Worm (Caenorhabditis elegans): ENCODE measurements around the gene emc-5.
A peak's percentile ranks its signal among the peaks of the same experiment; 100 is the strongest.

The emc-5 gene

ce11 chrII:11496767-11497166 is at the start of gene emc-5:
emc-5 (plus strand) TSS chrII:11496780.
- TF ChIP-seq dao-5 (tag; optimal IDR thresholded peaks at IDR 0.05) (no peak), W03F9.2 (tag; optimal IDR thresholded peaks at IDR 0.05) (no peak), him-1 (tag; optimal IDR thresholded peaks at IDR 0.05) (no peak)

ce11 chrII:11448753-11449152 is 47.8 kb upstream of the emc-5 start, which contains the start of gene W02B12.1:
W02B12.1 (plus strand) TSS chrII:11449021.
- TF ChIP-seq W03F9.2 (tag; optimal IDR thresholded peaks at IDR 0.05) (no peak), dao-5 (tag; optimal IDR thresholded peaks at IDR 0.05) (no peak), him-1 (tag; optimal IDR thresholded peaks at IDR 0.05) (no peak)

DNA sequence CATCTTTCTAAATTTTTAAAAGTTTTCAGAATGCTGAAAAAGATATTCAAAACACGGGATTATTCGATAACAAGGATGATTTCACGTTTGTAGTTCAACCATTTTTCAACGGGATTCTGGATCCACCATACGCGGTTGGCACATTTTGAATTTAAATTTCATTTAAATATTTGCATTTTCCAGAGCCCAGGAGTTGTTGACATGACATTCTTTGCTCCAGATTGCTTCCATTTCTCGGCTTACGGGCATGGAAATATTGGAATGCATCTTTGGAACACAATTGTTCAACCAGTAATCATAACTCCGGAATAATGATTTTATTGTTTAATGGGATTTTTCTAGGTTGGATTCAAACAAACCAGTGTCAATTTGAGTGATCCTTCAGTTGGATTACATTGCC is 45.7 kb upstream of the emc-5 start:
- TF ChIP-seq dao-5 (tag; optimal IDR thresholded peaks at IDR 0.05) (no peak), W03F9.2 (tag; optimal IDR thresholded peaks at IDR 0.05) (no peak), him-1 (tag; optimal IDR thresholded peaks at IDR 0.05) (no peak)

DNA sequence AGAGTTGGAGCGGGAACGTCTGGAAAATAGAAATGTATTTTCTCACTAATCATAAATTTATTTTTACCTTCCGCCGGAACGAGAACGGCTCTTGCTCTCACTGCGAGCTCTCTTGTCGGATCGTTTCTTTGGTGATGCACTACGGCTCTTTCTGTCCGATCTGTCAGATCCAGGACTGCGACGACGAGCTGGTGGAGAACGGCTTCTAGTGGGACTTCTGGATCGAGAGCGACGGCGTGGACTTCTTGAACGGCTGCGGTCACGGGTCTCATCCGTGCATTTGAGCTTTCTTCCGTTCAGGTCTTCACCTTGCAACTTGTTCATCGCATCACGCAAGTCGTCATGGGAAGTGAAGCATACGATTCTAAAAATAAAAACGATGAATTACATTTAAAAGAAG is 44.8 kb upstream of the emc-5 start:
- no peak for TF ChIP-seq dao-5 (tag; optimal IDR thresholded peaks at IDR 0.05)
- TF ChIP-seq him-1 (tag; optimal IDR thresholded peaks at IDR 0.05): no peak
- no peak for TF ChIP-seq W03F9.2 (tag; optimal IDR thresholded peaks at IDR 0.05)

DNA sequence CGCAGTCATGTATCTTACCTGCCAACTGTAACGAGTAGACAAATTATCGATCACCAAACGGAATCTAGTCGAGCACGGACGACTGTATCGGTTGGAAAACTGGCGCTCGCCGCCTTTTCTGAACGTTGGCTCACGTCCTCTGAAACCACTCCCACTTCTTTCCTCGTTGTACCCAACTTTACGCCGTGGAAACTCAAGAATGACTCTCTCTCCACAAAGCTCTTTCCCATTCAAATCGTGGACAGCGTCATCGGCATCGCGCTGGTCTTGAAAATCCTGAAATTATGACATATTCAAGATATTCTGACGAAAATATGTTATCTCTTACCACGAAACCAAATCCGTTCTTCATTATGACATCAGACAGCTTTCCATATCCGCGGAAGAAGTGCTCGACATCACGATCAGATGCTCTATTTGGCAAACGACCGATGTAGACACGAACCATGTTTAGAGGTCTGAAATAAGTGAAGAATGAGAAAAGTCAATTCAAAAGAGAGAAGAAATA is 44.0 kb upstream of the emc-5 start, which contains the start of gene rsp-2:
rsp-2 (minus strand) TSS at position 458 of the 508 bp plus-strand sequence.
- TF ChIP-seq him-1 (tag; optimal IDR thresholded peaks at IDR 0.05): no peak
- no peak for TF ChIP-seq dao-5 (tag; optimal IDR thresholded peaks at IDR 0.05)
- TF ChIP-seq W03F9.2 (tag; optimal IDR thresholded peaks at IDR 0.05): no peak

DNA sequence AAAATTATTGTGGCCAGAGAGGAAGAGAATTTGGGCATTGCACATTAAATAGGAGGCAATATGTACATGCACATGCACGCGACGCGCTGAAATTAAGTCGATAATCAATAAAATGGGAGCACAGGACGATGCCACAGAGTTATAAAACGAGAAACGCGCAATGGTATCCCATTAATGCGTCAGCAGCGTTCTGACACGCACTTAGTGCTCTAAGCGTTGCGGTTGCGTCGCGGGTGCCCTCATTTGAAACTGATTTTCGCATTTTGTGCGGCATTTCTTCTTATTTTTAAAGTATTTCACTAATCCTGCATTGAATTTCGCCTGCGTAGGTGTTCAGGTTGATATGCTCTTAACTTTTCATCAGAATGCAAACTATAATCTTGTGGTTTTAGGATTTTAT is 43.6 kb upstream of the emc-5 start, which contains the start of gene rsp-1:
rsp-1 (plus strand) TSS at position 338 of the 400 bp plus-strand sequence.
- peak; percentile 96 for TF ChIP-seq W03F9.2 (tag; optimal IDR thresholded peaks at IDR 0.05)
- TF ChIP-seq dao-5 (tag; optimal IDR thresholded peaks at IDR 0.05): peak; percentile 39
- peak; percentile 64 for TF ChIP-seq him-1 (tag; optimal IDR thresholded peaks at IDR 0.05)

- no peak for TF ChIP-seq him-1 (tag; optimal IDR thresholded peaks at IDR 0.05)
- TF ChIP-seq W03F9.2 (tag; optimal IDR thresholded peaks at IDR 0.05): no peak
- no peak for TF ChIP-seq dao-5 (tag; optimal IDR thresholded peaks at IDR 0.05)
Measured at ce11 chrII:11453639-11454038, 42.9 kb upstream of the emc-5 start.

- TF ChIP-seq him-1 (tag; optimal IDR thresholded peaks at IDR 0.05) (no peak), W03F9.2 (tag; optimal IDR thresholded peaks at IDR 0.05) (no peak)
Measured at ce11 chrII:11455140-11455539, 41.4 kb upstream of the emc-5 start.

ce11 chrII:11455715-11456114 is 40.9 kb upstream of the emc-5 start:
- TF ChIP-seq him-1 (tag; optimal IDR thresholded peaks at IDR 0.05) (no peak), dao-5 (tag; optimal IDR thresholded peaks at IDR 0.05) (no peak), W03F9.2 (tag; optimal IDR thresholded peaks at IDR 0.05) (no peak)

ce11 chrII:11459883-11460282 is 36.7 kb upstream of the emc-5 start:
- TF ChIP-seq dao-5 (tag; optimal IDR thresholded peaks at IDR 0.05): no peak
- no peak for TF ChIP-seq him-1 (tag; optimal IDR thresholded peaks at IDR 0.05)
- TF ChIP-seq W03F9.2 (tag; optimal IDR thresholded peaks at IDR 0.05): no peak

- TF ChIP-seq him-1 (tag; optimal IDR thresholded peaks at IDR 0.05) (no peak), dao-5 (tag; optimal IDR thresholded peaks at IDR 0.05) (no peak), W03F9.2 (tag; optimal IDR thresholded peaks at IDR 0.05) (no peak)
Measured at ce11 chrII:11463899-11464298, 32.7 kb upstream of the emc-5 start.

DNA sequence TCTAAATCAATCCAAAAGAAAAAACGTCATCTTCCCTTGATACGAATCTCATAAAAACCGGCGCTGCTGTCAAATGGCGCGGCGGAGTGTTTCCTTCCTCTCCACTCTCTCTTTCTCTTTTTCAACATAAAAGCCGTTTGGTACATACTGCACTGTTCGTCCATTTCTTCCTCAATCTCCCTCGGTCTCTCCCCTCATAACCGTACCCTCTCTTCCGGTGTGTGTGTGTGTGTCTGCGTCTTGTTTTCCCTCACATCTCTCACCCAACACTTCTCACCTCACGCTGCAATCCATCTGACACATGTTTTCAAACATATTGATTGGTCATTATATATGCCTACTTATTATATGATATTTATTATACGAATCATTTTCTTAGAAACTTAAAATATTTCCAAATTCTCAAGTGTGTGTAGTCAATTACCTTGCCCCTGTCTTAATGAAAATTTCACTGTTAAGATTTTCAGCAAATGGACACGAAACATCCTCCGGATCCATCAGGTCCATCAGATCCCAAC is 32.1 kb upstream of the emc-5 start, which contains the start of the genes aars-1 and rga-1:
aars-1 (minus strand) TSS at position 71 of the 518 bp plus-strand sequence.
rga-1 (plus strand) TSS at position 468 of the 518 bp plus-strand sequence.
- peak; percentile 47 for TF ChIP-seq W03F9.2 (tag; optimal IDR thresholded peaks at IDR 0.05)
- no peak for TF ChIP-seq dao-5 (tag; optimal IDR thresholded peaks at IDR 0.05)
- no peak for TF ChIP-seq him-1 (tag; optimal IDR thresholded peaks at IDR 0.05)

- TF ChIP-seq him-1 (tag; optimal IDR thresholded peaks at IDR 0.05) (no peak), W03F9.2 (tag; optimal IDR thresholded peaks at IDR 0.05) (no peak), dao-5 (tag; optimal IDR thresholded peaks at IDR 0.05) (no peak)
Measured at ce11 chrII:11467541-11467940, 29.0 kb upstream of the emc-5 start, which contains the start of gene klp-17. klp-17 (minus strand) TSS chrII:11467641.

- TF ChIP-seq him-1 (tag; optimal IDR thresholded peaks at IDR 0.05) (no peak), dao-5 (tag; optimal IDR thresholded peaks at IDR 0.05) (no peak), W03F9.2 (tag; optimal IDR thresholded peaks at IDR 0.05) (no peak)
Measured at ce11 chrII:11469574-11470108, 26.9 kb upstream of the emc-5 start, which contains the start of gene cisd-1. cisd-1 (minus strand) TSS chrII:11469624.
